Worm (Caenorhabditis elegans) whole organism, L1 larva: Measurements from ENCODE around the gene prmt-6.

ENCODE experiments used
- efl-1 ChIP-seq, 4 experiments: fragments of 150-350 bp; optimal IDR thresholded peaks in 3 of 4; peaks in 1 of 4; 1 replicate in 1 of 4; 2 replicates in 3 of 4; lab custom pipeline; 2014; ENCODE audit warnings: missing biosample characterization in 2 of 4, missing genetic modification characterization in 2 of 4, missing genetic modification reagents in 2 of 4
- hlh-17 ChIP-seq: fragments of 200-800 bp; sonication (Bioruptor generic); optimal IDR thresholded peaks from 2 replicates; lab custom pipeline; 2018; ENCODE audit warnings: missing genetic modification characterization, mild to moderate bottlenecking, missing compliant biosample characterization, moderate library complexity, borderline replicate concordance
- snpc-4 ChIP-seq: fragments of 150-350 bp; optimal IDR thresholded peaks from 2 replicates; lab custom pipeline; 2014; ENCODE audit warnings: missing biosample characterization, missing genetic modification characterization
- tlp-1 ChIP-seq: fragments of 150-350 bp; optimal IDR thresholded peaks from 2 replicates; lab custom pipeline; 2014; ENCODE audit warnings: missing biosample characterization, missing genetic modification characterization
- ztf-11 ChIP-seq, 2 experiments: sonication (generic microtip); optimal IDR thresholded peaks; 2 replicates each; lab custom pipeline; 2016 to 2017; ENCODE audit warnings: missing genetic modification characterization in 2 of 2, missing biosample characterization in 1 of 2, missing compliant biosample characterization in 1 of 2

ce11 chrIV:2149247-2149756 is 18.5 kb downstream of the prmt-6 start, which contains the start of gene C54E4.5:
- TF ChIP-seq tlp-1 (tag; lab: Kevin White, UChicago): no peak
- TF ChIP-seq efl-1 (optimal IDR thresholded peaks at IDR 0.05; lab: Kevin White, UChicago): no peak
- no peak for TF ChIP-seq efl-1 (GFP tag; optimal IDR thresholded peaks at IDR 0.05 in 1 of 2; lab: Kevin White, UChicago)
- no peak for TF ChIP-seq hlh-17 (GFP tag; lab: Kevin White, UChicago)
- TF ChIP-seq snpc-4: no peak
- no peak for TF ChIP-seq ztf-11 (tag; optimal IDR thresholded peaks at IDR 0.05; lab: Kevin White, UChicago)
